Worm (Caenorhabditis elegans): ENCODE measurements around the gene cid-1.

Gene cid-1

ce11 chrIII:5227831-5228467 is 54.2 kb downstream of the cid-1 start, which contains the start of the genes C34E10.12, C34E10.10 and atp-2:
C34E10.12 (minus strand) TSS chrIII:5227881.
C34E10.10 (minus strand) TSS chrIII:5227884.
atp-2 (plus strand) TSS chrIII:5228417.
- TF ChIP-seq tbx-37 (GFP tag; conservative IDR thresholded peaks at IDR 0.05): no peak
- no peak for TF ChIP-seq tbx-11 (GFP tag; IDR thresholded peaks at IDR 0.05)
- TF ChIP-seq ets-7 (tag; optimal IDR thresholded peaks at IDR 0.05): no peak
- TF ChIP-seq F13C5.2 (tag; optimal IDR thresholded peaks at IDR 0.05): peak; percentile 75
- TF ChIP-seq ceh-13 (GFP tag; optimal IDR thresholded peaks at IDR 0.05): no peak
- no peak for TF ChIP-seq B0310.2 (tag; optimal IDR thresholded peaks at IDR 0.05)
- TF ChIP-seq hmg-4 (GFP tag; optimal IDR thresholded peaks at IDR 0.05): peak; percentile 14
- TF ChIP-seq hnd-1 (tag; optimal IDR thresholded peaks at IDR 0.05): no peak
- peak; percentile 51; the same call in 1 of the 2 replicates for TF ChIP-seq pes-1 (GFP tag; IDR thresholded peaks at IDR 0.05)
- TF ChIP-seq aly-1 (tag; optimal IDR thresholded peaks at IDR 0.05): no peak
- no peak for TF ChIP-seq flt-1 (GFP tag; IDR thresholded peaks at IDR 0.05)
- TF ChIP-seq hmbx-1 (tag; optimal IDR thresholded peaks at IDR 0.05): no peak
- no peak for TF ChIP-seq sea-1 (GFP tag; conservative IDR thresholded peaks at IDR 0.05)
- TF ChIP-seq ama-1 (optimal IDR thresholded peaks at IDR 0.05): no peak
- no peak for TF ChIP-seq scrt-1 (GFP tag; IDR thresholded peaks at IDR 0.05)
- TF ChIP-seq ceh-36 (tag; optimal IDR thresholded peaks at IDR 0.05): no peak
- TF ChIP-seq tra-4 (tag; optimal IDR thresholded peaks at IDR 0.05): no peak

ce11 chrIII:5228839-5229238 is 55.1 kb downstream of the cid-1 start:
- TF ChIP-seq F13C5.2 (tag; optimal IDR thresholded peaks at IDR 0.05): no peak
- no peak for TF ChIP-seq scrt-1 (GFP tag; IDR thresholded peaks at IDR 0.05)
- TF ChIP-seq pes-1 (GFP tag; IDR thresholded peaks at IDR 0.05): no peak
- no peak for TF ChIP-seq hmbx-1 (tag; optimal IDR thresholded peaks at IDR 0.05)
- TF ChIP-seq ceh-13 (GFP tag; optimal IDR thresholded peaks at IDR 0.05): no peak

- TF ChIP-seq tra-4 (tag; optimal IDR thresholded peaks at IDR 0.05): no peak
- TF ChIP-seq pes-1 (GFP tag; IDR thresholded peaks at IDR 0.05): no peak
- TF ChIP-seq tbx-37 (GFP tag; conservative IDR thresholded peaks at IDR 0.05): no peak
- TF ChIP-seq F13C5.2 (tag; optimal IDR thresholded peaks at IDR 0.05): no peak
- TF ChIP-seq ceh-13 (GFP tag; optimal IDR thresholded peaks at IDR 0.05): no peak
- TF ChIP-seq tbx-11 (GFP tag; IDR thresholded peaks at IDR 0.05): no peak
- no peak for TF ChIP-seq ama-1 (optimal IDR thresholded peaks at IDR 0.05)
- TF ChIP-seq ets-7 (tag; optimal IDR thresholded peaks at IDR 0.05): no peak
- TF ChIP-seq hmbx-1 (tag; optimal IDR thresholded peaks at IDR 0.05): no peak
- no peak for TF ChIP-seq scrt-1 (GFP tag; IDR thresholded peaks at IDR 0.05)
- TF ChIP-seq aly-1 (tag; optimal IDR thresholded peaks at IDR 0.05): no peak
- no peak for TF ChIP-seq hmg-4 (GFP tag; optimal IDR thresholded peaks at IDR 0.05)
- TF ChIP-seq ceh-36 (tag; optimal IDR thresholded peaks at IDR 0.05): no peak
- no peak for TF ChIP-seq sea-1 (GFP tag; conservative IDR thresholded peaks at IDR 0.05)
- TF ChIP-seq flt-1 (GFP tag; IDR thresholded peaks at IDR 0.05): no peak
- no peak for TF ChIP-seq hnd-1 (tag; optimal IDR thresholded peaks at IDR 0.05)
- TF ChIP-seq B0310.2 (tag; optimal IDR thresholded peaks at IDR 0.05): no peak
Measured at ce11 chrIII:5229511-5230250, 56.0 kb downstream of the cid-1 start.

Data from whole organism, early embryonic.